Fruit fly (Drosophila melanogaster) whole organism, embryonic: Measurements from ENCODE around the gene CG5355.
A peak's percentile ranks its signal among the peaks of the same experiment; 100 is the strongest.

Experiments
- ATbp ChIP-seq: fragments of 200-800 bp; sonication (Bioruptor generic); optimal IDR thresholded peaks from 2 replicates; lab custom pipeline; 2017; ENCODE audit warnings: missing biosample characterization, mild to moderate bottlenecking, missing genetic modification characterization, missing genetic modification reagents
- Adf1 ChIP-seq: fragments of 200-800 bp; sonication (Bioruptor generic); IDR thresholded peaks from 2 replicates; pipeline ENCODE4 v1.3.6; 2022; ENCODE audit warnings: missing biosample characterization, missing genetic modification characterization
- B-H1 ChIP-seq: fragments of 200-800 bp; sonication (Bioruptor generic); IDR thresholded peaks from 3 replicates; pipeline ENCODE4 v1.3.6; 2022; ENCODE audit warnings: missing biosample characterization, missing genetic modification characterization
- CG10147 ChIP-seq: fragments of 200-800 bp; sonication (Bioruptor generic); optimal IDR thresholded peaks from 2 replicates; lab custom pipeline; 2019; ENCODE audit warnings: missing biosample characterization, mild to moderate bottlenecking, missing genetic modification characterization, moderate library complexity
- CG10209 ChIP-seq: fragments of 200-800 bp; sonication (Bioruptor generic); optimal IDR thresholded peaks from 3 replicates; lab custom pipeline; 2017; ENCODE audit warnings: missing biosample characterization, mild to moderate bottlenecking, missing genetic modification characterization, missing genetic modification reagents
- CG10431 ChIP-seq: fragments of 200-800 bp; sonication (Bioruptor generic); optimal IDR thresholded peaks from 3 replicates; lab custom pipeline; 2018; ENCODE audit warnings: missing biosample characterization, mild to moderate bottlenecking, missing genetic modification characterization
- CG11093 ChIP-seq: fragments of 200-800 bp; sonication (Bioruptor generic); IDR thresholded peaks from 3 replicates; pipeline ENCODE4 v1.3.6; 2022; ENCODE audit warnings: missing biosample characterization, missing genetic modification characterization
- CG11696 ChIP-seq: fragments of 200-800 bp; sonication (Bioruptor generic); IDR thresholded peaks from 2 replicates; pipeline ENCODE4 v1.3.6; 2022; ENCODE audit warnings: missing biosample characterization, missing genetic modification characterization
- CG13287 ChIP-seq: fragments of 200-800 bp; sonication (Bioruptor generic); IDR thresholded peaks from 2 replicates; pipeline ENCODE4 v1.3.6; 2022; ENCODE audit warnings: missing biosample characterization, missing genetic modification characterization; ENCODE audit not compliant: partially characterized antibody
- CG13424 ChIP-seq: fragments of 200-800 bp; sonication (Bioruptor generic); optimal IDR thresholded peaks from 2 replicates; lab custom pipeline; 2019; ENCODE audit warnings: missing biosample characterization, mild to moderate bottlenecking, missing genetic modification characterization, moderate library complexity
- CG14667 ChIP-seq: fragments of 200-800 bp; sonication (Bioruptor generic); IDR thresholded peaks from 2 replicates; pipeline ENCODE4 v1.3.6; 2022; ENCODE audit warnings: missing biosample characterization, missing genetic modification characterization
- CG15073 ChIP-seq: fragments of 200-800 bp; sonication (Bioruptor generic); optimal IDR thresholded peaks from 2 replicates; lab custom pipeline; 2016; ENCODE audit warnings: missing biosample characterization, missing genetic modification characterization
- CG1603 ChIP-seq: fragments of 200-800 bp; sonication (Bioruptor generic); optimal IDR thresholded peaks from 2 replicates; lab custom pipeline; 2019; ENCODE audit warnings: missing biosample characterization, mild to moderate bottlenecking, missing genetic modification characterization, moderate library complexity
- CG16813 ChIP-seq: fragments of 200-800 bp; sonication (Bioruptor generic); IDR thresholded peaks from 3 replicates; pipeline ENCODE4 v1.3.6; 2022; ENCODE audit warnings: missing biosample characterization, missing genetic modification characterization; ENCODE audit not compliant: partially characterized antibody
- CG2116 ChIP-seq: fragments of 200-800 bp; sonication (Bioruptor generic); optimal IDR thresholded peaks from 3 replicates; lab custom pipeline; 2018; ENCODE audit warnings: missing biosample characterization, mild to moderate bottlenecking, missing genetic modification characterization
- CG2875 ChIP-seq: fragments of 200-800 bp; sonication (Bioruptor generic); optimal IDR thresholded peaks from 2 replicates; lab custom pipeline; 2017; ENCODE audit warnings: missing biosample characterization, mild to moderate bottlenecking, missing genetic modification characterization, missing genetic modification reagents
- CG3065 ChIP-seq: fragments of 200-800 bp; sonication (Bioruptor generic); optimal IDR thresholded peaks from 2 replicates; lab custom pipeline; 2016; ENCODE audit warnings: missing biosample characterization, missing genetic modification characterization
- CG32772 ChIP-seq: fragments of 200-800 bp; sonication (Bioruptor generic); IDR thresholded peaks from 2 replicates; pipeline ENCODE4 v1.3.6; 2022; ENCODE audit warnings: missing biosample characterization, missing genetic modification characterization
- CG3281 ChIP-seq: fragments of 200-800 bp; sonication (Bioruptor generic); optimal IDR thresholded peaks from 3 replicates; lab custom pipeline; 2017; ENCODE audit warnings: missing biosample characterization, mild to moderate bottlenecking, missing genetic modification characterization
- CG34224 ChIP-seq: fragments of 200-800 bp; sonication (Bioruptor generic); IDR thresholded peaks from 3 replicates; pipeline ENCODE4 v1.3.6; 2022; ENCODE audit warnings: missing biosample characterization, missing genetic modification characterization; ENCODE audit not compliant: partially characterized antibody
- CG5953 ChIP-seq: fragments of 200-800 bp; sonication (Bioruptor generic); IDR thresholded peaks from 2 replicates; pipeline ENCODE4 v1.3.6; 2022; ENCODE audit warnings: missing biosample characterization, missing genetic modification characterization
- CG8089 ChIP-seq: fragments of 200-800 bp; sonication (Bioruptor generic); optimal IDR thresholded peaks from 3 replicates; lab custom pipeline; 2016; ENCODE audit warnings: missing biosample characterization, missing genetic modification characterization
- CG8359 ChIP-seq: fragments of 200-800 bp; sonication (Bioruptor generic); optimal IDR thresholded peaks from 2 replicates; lab custom pipeline; 2017; ENCODE audit warnings: missing biosample characterization, mild to moderate bottlenecking, missing genetic modification characterization, borderline replicate concordance
- ERR ChIP-seq: fragments of 200-800 bp; sonication (Bioruptor generic); optimal IDR thresholded peaks from 2 replicates; lab custom pipeline; 2016; ENCODE audit warnings: missing biosample characterization, missing genetic modification characterization
- Gsc ChIP-seq: fragments of 200-800 bp; sonication (Bioruptor generic); IDR thresholded peaks from 2 replicates; pipeline ENCODE4 v1.3.6; 2022; ENCODE audit warnings: missing biosample characterization, missing genetic modification characterization
- Gug ChIP-seq: fragments of 200-800 bp; sonication (Bioruptor generic); IDR thresholded peaks from 4 replicates; pipeline ENCODE4 v1.3.6; 2022; ENCODE audit warnings: missing biosample characterization, missing genetic modification characterization
- H2.0 ChIP-seq: fragments of 200-800 bp; sonication (Bioruptor generic); IDR thresholded peaks from 2 replicates; pipeline ENCODE4 v1.3.6; 2022; ENCODE audit warnings: missing biosample characterization, missing genetic modification characterization
- HHEX ChIP-seq: fragments of 200-800 bp; sonication (Bioruptor generic); optimal IDR thresholded peaks from 3 replicates; lab custom pipeline; 2017; ENCODE audit warnings: missing biosample characterization, mild to moderate bottlenecking, missing genetic modification characterization, missing genetic modification reagents
- Jarid2 ChIP-seq: fragments of 200-800 bp; sonication (Bioruptor generic); optimal IDR thresholded peaks from 3 replicates; lab custom pipeline; 2017; ENCODE audit warnings: mild to moderate bottlenecking, missing biosample characterization, missing genetic modification reagents, missing genetic modification characterization
- Lpt ChIP-seq: fragments of >200 bp; optimal IDR thresholded peaks from 2 replicates; lab custom pipeline; 2018; ENCODE audit warnings: missing biosample characterization, missing genetic modification characterization
- MTF-1 ChIP-seq: fragments of 200-800 bp; sonication (Bioruptor generic); optimal IDR thresholded peaks from 2 replicates; lab custom pipeline; 2018; ENCODE audit warnings: missing biosample characterization, mild to moderate bottlenecking, missing genetic modification characterization, borderline replicate concordance
- Nf-YA ChIP-seq: fragments of 200-800 bp; sonication (Bioruptor generic); IDR thresholded peaks from 2 replicates; pipeline ENCODE4 v1.3.6; 2022; ENCODE audit warnings: missing biosample characterization, missing genetic modification characterization
- Rfx ChIP-seq: fragments of 200-800 bp; sonication (Bioruptor generic); IDR thresholded peaks from 2 replicates; pipeline ENCODE4 v1.3.6; 2022; ENCODE audit warnings: missing biosample characterization, missing genetic modification characterization
- Rx ChIP-seq: fragments of 200-800 bp; sonication (Bioruptor generic); IDR thresholded peaks from 2 replicates; pipeline ENCODE4 v1.3.6; 2022; ENCODE audit warnings: missing biosample characterization, missing genetic modification characterization
- danr ChIP-seq: fragments of 200-800 bp; sonication (Bioruptor generic); IDR thresholded peaks from 2 replicates; pipeline ENCODE4 v1.3.6; 2022; ENCODE audit warnings: missing biosample characterization, missing genetic modification characterization
- dysf ChIP-seq: fragments of 200-800 bp; sonication (Bioruptor generic); IDR thresholded peaks from 3 replicates; pipeline ENCODE4 v1.3.6; 2022; ENCODE audit warnings: missing biosample characterization, missing genetic modification characterization
- fd96Cb ChIP-seq: fragments of 200-800 bp; sonication (Bioruptor generic); optimal IDR thresholded peaks from 2 replicates; lab custom pipeline; 2018; ENCODE audit warnings: missing biosample characterization, mild to moderate bottlenecking, missing genetic modification characterization, moderate library complexity
- fu2 ChIP-seq: fragments of 200-800 bp; sonication (Bioruptor generic); optimal IDR thresholded peaks from 2 replicates; lab custom pipeline; 2016; ENCODE audit warnings: missing biosample characterization, missing genetic modification characterization
- gcm ChIP-seq: fragments of 200-800 bp; sonication (Bioruptor generic); optimal IDR thresholded peaks from 2 replicates; lab custom pipeline; 2019; ENCODE audit warnings: missing biosample characterization, mild to moderate bottlenecking, missing genetic modification characterization, moderate library complexity
- gsb ChIP-seq: fragments of 200-800 bp; sonication (Bioruptor generic); IDR thresholded peaks from 2 replicates; pipeline ENCODE4 v1.3.6; 2022; ENCODE audit warnings: missing biosample characterization, missing genetic modification characterization
- ham ChIP-seq: fragments of 200-800 bp; sonication (Bioruptor generic); IDR thresholded peaks from 2 replicates; pipeline ENCODE4 v1.3.6; 2022; ENCODE audit warnings: missing biosample characterization, missing genetic modification characterization
- hbn ChIP-seq: fragments of 200-800 bp; sonication (Bioruptor generic); IDR thresholded peaks from 2 replicates; pipeline ENCODE4 v1.3.6; 2022; ENCODE audit warnings: missing biosample characterization, missing genetic modification characterization; ENCODE audit not compliant: partially characterized antibody
- kni ChIP-seq: fragments of 200-800 bp; sonication (Bioruptor generic); optimal IDR thresholded peaks from 3 replicates; lab custom pipeline; 2017; ENCODE audit warnings: mild to moderate bottlenecking, missing biosample characterization, missing genetic modification reagents, missing genetic modification characterization
- org-1 ChIP-seq: fragments of 200-800 bp; sonication (Bioruptor generic); optimal IDR thresholded peaks from 2 replicates; lab custom pipeline; 2017; ENCODE audit warnings: missing biosample characterization, missing genetic modification characterization
- pfk ChIP-seq: fragments of 200-800 bp; sonication (Bioruptor generic); optimal IDR thresholded peaks from 2 replicates; lab custom pipeline; 2018; ENCODE audit warnings: missing biosample characterization, mild to moderate bottlenecking, missing genetic modification characterization, moderate library complexity
- pzg ChIP-seq: fragments of 200-800 bp; sonication (Bioruptor generic); optimal IDR thresholded peaks from 3 replicates; lab custom pipeline; 2018; ENCODE audit warnings: missing biosample characterization, mild to moderate bottlenecking, missing genetic modification characterization, moderate library complexity
- run ChIP-seq: fragments of 200-800 bp; sonication (Bioruptor generic); optimal IDR thresholded peaks from 3 replicates; lab custom pipeline; 2018; ENCODE audit warnings: missing biosample characterization, mild to moderate bottlenecking, missing genetic modification characterization
- so ChIP-seq: fragments of 200-800 bp; sonication (Bioruptor generic); IDR thresholded peaks from 3 replicates; pipeline ENCODE4 v1.3.6; 2022; ENCODE audit warnings: missing biosample characterization, missing genetic modification characterization
- twi ChIP-seq: fragments of 200-800 bp; optimal IDR thresholded peaks from 2 replicates; lab custom pipeline; 2019; ENCODE audit warnings: missing biosample characterization, mild to moderate bottlenecking, missing genetic modification characterization, moderate library complexity
- unc-4 ChIP-seq: fragments of 200-800 bp; sonication (Bioruptor generic); IDR thresholded peaks from 2 replicates; pipeline ENCODE4 v1.3.6; 2022; ENCODE audit warnings: missing biosample characterization, missing genetic modification characterization; ENCODE audit not compliant: partially characterized antibody
- vnd ChIP-seq: fragments of 200-800 bp; sonication (Bioruptor generic); IDR thresholded peaks from 3 replicates; pipeline ENCODE4 v1.3.6; 2022; ENCODE audit warnings: missing biosample characterization, missing genetic modification characterization; ENCODE audit not compliant: partially characterized antibody

Gene CG5355

DNA sequence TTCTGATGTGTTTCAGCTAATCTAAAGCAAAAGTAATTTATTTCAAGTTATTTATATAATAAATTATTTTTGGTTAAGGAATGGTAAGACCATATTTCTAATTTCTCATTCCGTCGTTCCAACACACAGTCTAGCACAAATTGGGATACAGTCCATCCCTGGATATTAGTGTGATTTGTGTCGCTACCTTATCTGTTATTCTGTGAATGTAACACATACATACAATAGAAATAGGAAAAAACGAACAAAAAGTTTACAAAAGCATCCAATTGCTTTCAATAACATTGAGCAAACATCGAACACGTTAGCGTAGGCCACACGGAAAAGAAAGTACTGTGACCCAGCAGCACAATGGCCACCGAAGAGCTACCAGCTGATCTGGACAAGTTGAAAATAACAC lies 46.7 kb downstream of the CG5355 start, which contains the start of gene CG5056 (continued):
- no peak for TF ChIP-seq fu2 (GFP tag; lab: Kevin White, UChicago)
- peak; percentile 56 for TF ChIP-seq CG2116 (GFP tag; lab: Kevin White, UChicago)
- no peak for TF ChIP-seq ERR (GFP tag; lab: Kevin White, UChicago)
- no peak for TF ChIP-seq unc-4 (GFP tag; lab: Robert Waterston, UW)
- TF ChIP-seq HHEX (GFP tag; lab: Kevin White, UChicago): no peak
- no peak for TF ChIP-seq CG34224 (GFP tag; lab: Robert Waterston, UW)
- TF ChIP-seq Adf1 (GFP tag; lab: Robert Waterston, UW): no peak
- TF ChIP-seq Gsc (GFP tag; lab: Robert Waterston, UW): no peak
- TF ChIP-seq ham (GFP tag; lab: Robert Waterston, UW): no peak
- no peak for TF ChIP-seq B-H1 (GFP tag; lab: Robert Waterston, UW)
- TF ChIP-seq Nf-YA (GFP tag; lab: Robert Waterston, UW): no peak
- no peak for TF ChIP-seq CG16813 (GFP tag; lab: Robert Waterston, UW)
- TF ChIP-seq gcm (GFP tag; lab: Kevin White, UChicago): no peak
- no peak for TF ChIP-seq CG2875 (GFP tag; lab: Kevin White, UChicago)
- TF ChIP-seq CG14667 (GFP tag; lab: Robert Waterston, UW): peak; percentile 30; the same call in 1 of the 2 replicates
- no peak for TF ChIP-seq fd96Cb (tag; lab: Kevin White, UChicago)
- no peak for TF ChIP-seq hbn (GFP tag; lab: Robert Waterston, UW)
- TF ChIP-seq danr (GFP tag; lab: Robert Waterston, UW): no peak
- TF ChIP-seq Gug (GFP tag; lab: Robert Waterston, UW): no peak
- TF ChIP-seq gsb (GFP tag; lab: Robert Waterston, UW): no peak
- no peak for TF ChIP-seq twi (tag; lab: Kevin White, UChicago)
- no peak for TF ChIP-seq CG10209 (GFP tag; lab: Kevin White, UChicago)
- TF ChIP-seq CG10431 (GFP tag; lab: Kevin White, UChicago): no peak
- TF ChIP-seq CG32772 (GFP tag; lab: Robert Waterston, UW): no peak
- TF ChIP-seq dysf (GFP tag; lab: Robert Waterston, UW): no peak
- TF ChIP-seq CG5953 (GFP tag; lab: Robert Waterston, UW): no peak
- no peak for TF ChIP-seq so (GFP tag; lab: Robert Waterston, UW)
- no peak for TF ChIP-seq org-1 (GFP tag; lab: Kevin White, UChicago)
- no peak for TF ChIP-seq CG11093 (GFP tag; lab: Robert Waterston, UW)
- no peak for TF ChIP-seq MTF-1
- no peak for TF ChIP-seq CG15073 (GFP tag; lab: Kevin White, UChicago)
- TF ChIP-seq Lpt: no peak
- no peak for TF ChIP-seq CG8359
- TF ChIP-seq CG13287 (GFP tag; lab: Robert Waterston, UW): 0 out of 2 replicates have a peak, but pooled peaks have one; percentile 39
- TF ChIP-seq Jarid2 (GFP tag; lab: Kevin White, UChicago): no peak
- TF ChIP-seq CG1603 (tag; lab: Kevin White, UChicago): peak; percentile 100
- TF ChIP-seq run (tag; lab: Kevin White, UChicago): no peak
- TF ChIP-seq kni (GFP tag; lab: Kevin White, UChicago): no peak
- TF ChIP-seq CG13424 (tag; lab: Kevin White, UChicago): peak; percentile 30
- TF ChIP-seq CG3281 (GFP tag; lab: Kevin White, UChicago): no peak
- TF ChIP-seq vnd: no peak
- TF ChIP-seq pzg (GFP tag; lab: Kevin White, UChicago): peak; percentile 88
- no peak for TF ChIP-seq Rfx (GFP tag; lab: Robert Waterston, UW)
- no peak for TF ChIP-seq CG11696 (GFP tag; lab: Robert Waterston, UW)
- TF ChIP-seq ATbp: no peak
- no peak for TF ChIP-seq CG8089 (GFP tag; lab: Kevin White, UChicago)
- peak; percentile 95 for TF ChIP-seq pfk (GFP tag; lab: Kevin White, UChicago)
- TF ChIP-seq H2.0 (GFP tag; lab: Robert Waterston, UW): no peak
- peak; percentile 48 for TF ChIP-seq CG10147 (GFP tag; lab: Kevin White, UChicago)
- no peak for TF ChIP-seq CG3065 (GFP tag; lab: Kevin White, UChicago)
- TF ChIP-seq Rx (GFP tag; lab: Robert Waterston, UW): no peak
